Worm (Caenorhabditis elegans) whole organism, late embryonic: ENCODE measurements around the gene rcat-1.

ENCODE experiments used
- C08G9.2 ChIP-seq: sonication (generic microtip); optimal IDR thresholded peaks from 2 replicates; lab custom pipeline; 2016; ENCODE audit warnings: mild to moderate bottlenecking, missing genetic modification characterization, moderate library complexity, missing compliant biosample characterization
- C38D4.7 ChIP-seq: fragments of 200-800 bp; sonication (Bioruptor generic); optimal IDR thresholded peaks from 2 replicates; lab custom pipeline; 2018; ENCODE audit warnings: mild to moderate bottlenecking, missing genetic modification characterization, moderate library complexity, missing compliant biosample characterization
- F13H6.1 ChIP-seq: sonication (generic microtip); optimal IDR thresholded peaks from 2 replicates; lab custom pipeline; 2016; ENCODE audit warnings: missing genetic modification characterization, missing compliant biosample characterization
- K09A11.1 ChIP-seq: sonication (generic microtip); optimal IDR thresholded peaks from 2 replicates; lab custom pipeline; 2017; ENCODE audit warnings: antibody characterized with exemption, mild to moderate bottlenecking, missing genetic modification characterization, missing compliant biosample characterization; ENCODE audit not compliant: insufficient read depth
- Y22D7AL.16 ChIP-seq: sonication (generic microtip); optimal IDR thresholded peaks from 2 replicates; lab custom pipeline; 2016; ENCODE audit warnings: missing genetic modification characterization, missing compliant biosample characterization
- ahr-1 ChIP-seq: sonication (generic microtip); optimal IDR thresholded peaks from 2 replicates; lab custom pipeline; 2016; ENCODE audit warnings: missing genetic modification characterization, missing compliant biosample characterization
- ama-1 ChIP-seq: fragments of 150-350 bp; optimal IDR thresholded peaks from 2 replicates; lab custom pipeline; 2014
- ceh-14 ChIP-seq: sonication (generic microtip); optimal IDR thresholded peaks from 2 replicates; lab custom pipeline; 2016; ENCODE audit warnings: missing genotype, missing genetic modification characterization, missing compliant biosample characterization
- ceh-18 ChIP-seq: sonication (generic microtip); optimal IDR thresholded peaks from 2 replicates; lab custom pipeline; 2016; ENCODE audit warnings: missing genetic modification characterization, missing compliant biosample characterization
- ceh-19 ChIP-seq: fragments of 200-800 bp; sonication (Bioruptor generic); optimal IDR thresholded peaks from 2 replicates; lab custom pipeline; 2018; ENCODE audit warnings: mild to moderate bottlenecking, missing genetic modification characterization, missing compliant biosample characterization
- ceh-2 ChIP-seq: sonication (generic microtip); optimal IDR thresholded peaks from 2 replicates; lab custom pipeline; 2016; ENCODE audit warnings: missing genotype, missing genetic modification characterization, missing compliant biosample characterization
- ceh-22 ChIP-seq: sonication (generic microtip); optimal IDR thresholded peaks from 2 replicates; lab custom pipeline; 2017; ENCODE audit warnings: missing biosample characterization, missing genetic modification characterization
- ceh-24 ChIP-seq: sonication (generic microtip); optimal IDR thresholded peaks from 2 replicates; lab custom pipeline; 2016; ENCODE audit warnings: mild to moderate bottlenecking, missing genetic modification characterization, missing compliant biosample characterization
- ceh-30 ChIP-seq: fragments of 150-350 bp; optimal IDR thresholded peaks from 2 replicates; lab custom pipeline; 2014; ENCODE audit warnings: missing biosample characterization, missing genetic modification characterization
- ceh-31 ChIP-seq: sonication (generic microtip); optimal IDR thresholded peaks from 2 replicates; lab custom pipeline; 2016; ENCODE audit warnings: missing genetic modification characterization, missing compliant biosample characterization
- ceh-34 ChIP-seq: sonication (generic microtip); optimal IDR thresholded peaks from 2 replicates; lab custom pipeline; 2016; ENCODE audit warnings: mild to moderate bottlenecking, missing genetic modification characterization, missing compliant biosample characterization
- ceh-45 ChIP-seq: fragments of 200-800 bp; sonication (Bioruptor generic); IDR thresholded peaks from 2 replicates; pipeline ENCODE4 v1.3.6; 2022; ENCODE audit warnings: missing genetic modification reagents, missing genetic modification characterization, missing compliant biosample characterization
- ceh-48 ChIP-seq: sonication (generic microtip); optimal IDR thresholded peaks from 2 replicates; lab custom pipeline; 2016; ENCODE audit warnings: missing genetic modification characterization, inconsistent platforms, missing compliant biosample characterization
- ceh-9 ChIP-seq: sonication (generic microtip); optimal IDR thresholded peaks from 2 replicates; lab custom pipeline; 2016; ENCODE audit warnings: mild to moderate bottlenecking, missing genetic modification characterization, inconsistent platforms, missing compliant biosample characterization
- che-1 ChIP-seq: sonication (generic microtip); optimal IDR thresholded peaks from 2 replicates; lab custom pipeline; 2016; ENCODE audit warnings: mild to moderate bottlenecking, missing genetic modification characterization, missing compliant biosample characterization
- dve-1 ChIP-seq: sonication (generic microtip); optimal IDR thresholded peaks from 2 replicates; lab custom pipeline; 2017; ENCODE audit warnings: antibody characterized with exemption, mild to moderate bottlenecking, missing genetic modification characterization, missing compliant biosample characterization
- eyg-1 ChIP-seq: sonication (generic microtip); optimal IDR thresholded peaks from 2 replicates; lab custom pipeline; 2016; ENCODE audit warnings: missing genotype, missing genetic modification characterization, missing compliant biosample characterization
- fax-1 ChIP-seq: sonication (generic microtip); optimal IDR thresholded peaks from 2 replicates; lab custom pipeline; 2016; ENCODE audit warnings: missing genotype, missing genetic modification characterization, missing compliant biosample characterization
- fkh-10 ChIP-seq: fragments of 150-350 bp; optimal IDR thresholded peaks from 2 replicates; lab custom pipeline; 2014; ENCODE audit warnings: missing biosample characterization, missing genetic modification reagents, missing genetic modification characterization
- fkh-6 ChIP-seq: sonication (generic microtip); optimal IDR thresholded peaks from 2 replicates; lab custom pipeline; 2016; ENCODE audit warnings: missing genetic modification characterization, missing compliant biosample characterization
- gmeb-2 ChIP-seq: sonication (generic microtip); optimal IDR thresholded peaks from 2 replicates; lab custom pipeline; 2016; ENCODE audit warnings: missing genetic modification characterization, inconsistent platforms, missing compliant biosample characterization
- hlh-13 ChIP-seq: fragments of 200-800 bp; sonication (Bioruptor generic); optimal IDR thresholded peaks from 2 replicates; lab custom pipeline; 2018; ENCODE audit warnings: mild to moderate bottlenecking, missing genetic modification characterization, missing compliant biosample characterization
- hlh-6 ChIP-seq: sonication (generic microtip); optimal IDR thresholded peaks from 2 replicates; lab custom pipeline; 2016; ENCODE audit warnings: missing genotype, missing genetic modification characterization, missing compliant biosample characterization
- madf-2 ChIP-seq: sonication (generic microtip); optimal IDR thresholded peaks from 2 replicates; lab custom pipeline; 2017; ENCODE audit warnings: missing genetic modification characterization, missing compliant biosample characterization
- mec-3 ChIP-seq: sonication (generic microtip); optimal IDR thresholded peaks from 2 replicates; lab custom pipeline; 2016; ENCODE audit warnings: borderline replicate concordance, missing genetic modification characterization, missing compliant biosample characterization
- nfya-1 ChIP-seq: sonication (generic microtip); optimal IDR thresholded peaks from 2 replicates; lab custom pipeline; 2017; ENCODE audit warnings: missing genetic modification characterization, mild to moderate bottlenecking, missing compliant biosample characterization, antibody characterized with exemption, moderate library complexity
- nhr-11 ChIP-seq: fragments of 150-350 bp; optimal IDR thresholded peaks from 2 replicates; lab custom pipeline; 2014; ENCODE audit warnings: missing biosample characterization, missing genetic modification characterization
- nhr-232 ChIP-seq: sonication (generic microtip); optimal IDR thresholded peaks from 2 replicates; lab custom pipeline; 2016; ENCODE audit warnings: missing genetic modification characterization, missing compliant biosample characterization
- odd-2 ChIP-seq: sonication (generic microtip); optimal IDR thresholded peaks from 2 replicates; lab custom pipeline; 2017; ENCODE audit warnings: antibody characterized with exemption, mild to moderate bottlenecking, missing genetic modification characterization, missing compliant biosample characterization
- pag-3 ChIP-seq: sonication (generic microtip); optimal IDR thresholded peaks from 2 replicates; lab custom pipeline; 2016; ENCODE audit warnings: missing compliant biosample characterization, missing genetic modification characterization, borderline replicate concordance
- pat-9 ChIP-seq: fragments of 200-800 bp; sonication (Bioruptor generic); optimal IDR thresholded peaks from 2 replicates; lab custom pipeline; 2018; ENCODE audit warnings: mild to moderate bottlenecking, missing genetic modification characterization, moderate library complexity, missing compliant biosample characterization
- pax-1 ChIP-seq: fragments of 150-350 bp; optimal IDR thresholded peaks from 2 replicates; lab custom pipeline; 2014; ENCODE audit warnings: missing biosample characterization, missing genetic modification characterization
- pha-2 ChIP-seq: sonication (generic microtip); optimal IDR thresholded peaks from 2 replicates; lab custom pipeline; 2017; ENCODE audit warnings: mild to moderate bottlenecking, missing genetic modification characterization, missing compliant biosample characterization
- pha-4 ChIP-seq: fragments of 150-350 bp; optimal IDR thresholded peaks from 2 replicates; lab custom pipeline; 2018; ENCODE audit warnings: missing biosample characterization, missing genetic modification reagents, missing genetic modification characterization
- pqm-1 ChIP-seq: sonication (generic microtip); optimal IDR thresholded peaks from 2 replicates; lab custom pipeline; 2016; ENCODE audit warnings: missing genetic modification characterization, missing compliant biosample characterization
- pros-1 ChIP-seq: fragments of 150-350 bp; optimal IDR thresholded peaks from 2 replicates; lab custom pipeline; 2014; ENCODE audit warnings: missing biosample characterization, missing genetic modification reagents, missing genetic modification characterization
- ref-2 ChIP-seq: sonication (generic microtip); optimal IDR thresholded peaks from 2 replicates; lab custom pipeline; 2016; ENCODE audit warnings: missing genetic modification characterization, missing compliant biosample characterization
- rnt-1 ChIP-seq: sonication (generic microtip); optimal IDR thresholded peaks from 2 replicates; lab custom pipeline; 2016; ENCODE audit warnings: missing genetic modification characterization, missing compliant biosample characterization
- sox-2 ChIP-seq: fragments of 200-800 bp; sonication (Bioruptor generic); IDR thresholded peaks from 2 replicates; pipeline ENCODE4 v1.3.6; 2022; ENCODE audit warnings: missing genetic modification reagents, missing genetic modification characterization, missing compliant biosample characterization
- sox-4 ChIP-seq: sonication (generic microtip); optimal IDR thresholded peaks from 2 replicates; lab custom pipeline; 2017; ENCODE audit warnings: mild to moderate bottlenecking, missing genetic modification characterization, inconsistent platforms, missing compliant biosample characterization
- tbx-2 ChIP-seq: sonication (generic microtip); optimal IDR thresholded peaks from 2 replicates; lab custom pipeline; 2016; ENCODE audit warnings: missing genetic modification characterization, missing compliant biosample characterization
- tbx-7 ChIP-seq: sonication (generic microtip); optimal IDR thresholded peaks from 2 replicates; lab custom pipeline; 2016; ENCODE audit warnings: missing genotype, missing genetic modification characterization, missing compliant biosample characterization
- ttx-3 ChIP-seq: sonication (generic microtip); optimal IDR thresholded peaks from 2 replicates; lab custom pipeline; 2016; ENCODE audit warnings: missing genetic modification reagents, missing genetic modification characterization, missing compliant biosample characterization
- unc-3 ChIP-seq, 2 experiments: fragments of 200-800 bp in 1 of 2; sonication (Bioruptor generic) in 1 of 2; sonication (generic microtip) in 1 of 2; conservative IDR thresholded peaks in 1 of 2; optimal IDR thresholded peaks in 1 of 2; 2 replicates each; pipeline versions ENCODE4 v1.3.6 to Lab custom; 2016 to 2022; ENCODE audit warnings: missing compliant biosample characterization in 2 of 2, missing genetic modification characterization in 2 of 2, missing genetic modification reagents in 1 of 2
- unc-42 ChIP-seq: sonication (generic microtip); optimal IDR thresholded peaks from 2 replicates; lab custom pipeline; 2016; ENCODE audit warnings: missing genotype, missing genetic modification characterization, missing compliant biosample characterization
- unc-55 ChIP-seq: sonication (generic microtip); optimal IDR thresholded peaks from 2 replicates; lab custom pipeline; 2017; ENCODE audit warnings: missing biosample characterization, missing genetic modification reagents, missing genetic modification characterization
- unc-86 ChIP-seq: sonication (generic microtip); optimal IDR thresholded peaks from 2 replicates; lab custom pipeline; 2016; ENCODE audit warnings: missing genetic modification characterization, missing compliant biosample characterization
- ztf-16 ChIP-seq: sonication (generic microtip); optimal IDR thresholded peaks from 2 replicates; lab custom pipeline; 2017; ENCODE audit warnings: missing genetic modification characterization, missing compliant biosample characterization

Gene rcat-1

DNA sequence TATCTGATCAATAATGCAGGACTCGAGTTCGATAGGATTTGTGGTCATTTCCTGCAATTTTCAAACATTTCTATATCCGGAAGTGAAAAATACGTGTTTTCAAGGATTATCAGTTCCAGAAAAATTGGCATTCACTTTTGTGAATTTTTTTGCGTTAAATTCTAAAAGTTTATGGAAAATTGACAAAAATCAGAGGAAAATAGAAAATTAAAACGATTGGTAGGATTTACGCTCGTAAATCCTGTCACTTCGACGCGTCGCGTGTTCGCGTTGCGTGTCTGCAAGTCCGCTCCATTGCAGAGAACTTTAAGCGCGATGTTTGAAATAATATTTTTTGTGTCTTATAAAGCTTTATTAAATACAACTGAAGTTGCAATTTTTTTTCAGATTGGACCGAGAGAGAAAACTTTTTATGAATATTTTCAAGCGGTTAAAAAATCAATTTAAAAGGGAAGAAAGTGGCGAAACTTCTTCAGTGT, at the start of gene rcat-1:
rcat-1 (minus strand) TSS at position 51 of the 479 bp plus-strand sequence.
- peak; percentile 54 for TF ChIP-seq ceh-31 (tag; lab: Kevin White, UChicago)
- no peak for TF ChIP-seq ceh-22
- TF ChIP-seq ceh-9 (tag; lab: Kevin White, UChicago): no peak
- no peak for TF ChIP-seq ceh-45 (GFP tag; lab: Robert Waterston, UW)
- TF ChIP-seq fkh-6 (tag; lab: Kevin White, UChicago): no peak
- TF ChIP-seq rnt-1: peak; percentile 7
- no peak for TF ChIP-seq K09A11.1 (tag; lab: Kevin White, UChicago)
- peak; percentile 71 for TF ChIP-seq unc-55 (GFP tag; lab: Kevin White, UChicago)
- no peak for TF ChIP-seq ama-1 (lab: Kevin White, UChicago)
- TF ChIP-seq ztf-16 (tag; lab: Kevin White, UChicago): peak; percentile 32
- no peak for TF ChIP-seq Y22D7AL.16 (tag; lab: Kevin White, UChicago)
- no peak for TF ChIP-seq C08G9.2 (tag; lab: Kevin White, UChicago)
- TF ChIP-seq ref-2 (tag; lab: Kevin White, UChicago): no peak
- TF ChIP-seq che-1 (tag; lab: Kevin White, UChicago): no peak
- peak; percentile 67 for TF ChIP-seq unc-42
- TF ChIP-seq ttx-3 (tag; lab: Kevin White, UChicago): no peak
- TF ChIP-seq tbx-7 (tag; lab: Kevin White, UChicago): no peak
- no peak for TF ChIP-seq pros-1
- peak; percentile 64 for TF ChIP-seq pax-1 (tag; lab: Kevin White, UChicago)
- no peak for TF ChIP-seq mec-3 (tag; lab: Kevin White, UChicago)
- TF ChIP-seq nhr-232: no peak
- TF ChIP-seq dve-1: peak; percentile 77
- no peak for TF ChIP-seq ceh-19 (GFP tag; lab: Kevin White, UChicago)
- no peak for TF ChIP-seq nhr-11 (tag; lab: Kevin White, UChicago)
- TF ChIP-seq fax-1 (tag; lab: Kevin White, UChicago): no peak
- TF ChIP-seq F13H6.1 (tag; lab: Kevin White, UChicago): no peak
- TF ChIP-seq ceh-18 (tag; lab: Kevin White, UChicago): peak; percentile 23
- no peak for TF ChIP-seq ceh-24 (tag; lab: Kevin White, UChicago)
- no peak for TF ChIP-seq pag-3 (tag; lab: Kevin White, UChicago)
- no peak for TF ChIP-seq unc-3 (GFP tag; conservative IDR thresholded peaks at IDR 0.05; lab: Robert Waterston, UW)
- TF ChIP-seq unc-3 (tag; optimal IDR thresholded peaks at IDR 0.05; lab: Kevin White, UChicago): no peak
- no peak for TF ChIP-seq ceh-2 (tag; lab: Kevin White, UChicago)
- no peak for TF ChIP-seq pha-4 (tag; lab: Kevin White, UChicago)
- TF ChIP-seq sox-4 (tag; lab: Kevin White, UChicago): no peak
- no peak for TF ChIP-seq hlh-13 (GFP tag; lab: Kevin White, UChicago)
- TF ChIP-seq ahr-1 (tag; lab: Kevin White, UChicago): no peak
- no peak for TF ChIP-seq pat-9
- TF ChIP-seq nfya-1: peak; percentile 74
- TF ChIP-seq madf-2 (tag; lab: Kevin White, UChicago): no peak
- TF ChIP-seq sox-2 (GFP tag; lab: Robert Waterston, UW): no peak
- no peak for TF ChIP-seq hlh-6 (tag; lab: Kevin White, UChicago)
- no peak for TF ChIP-seq ceh-30
- no peak for TF ChIP-seq gmeb-2
- no peak for TF ChIP-seq ceh-14
- no peak for TF ChIP-seq fkh-10 (GFP tag; lab: Kevin White, UChicago)
- TF ChIP-seq pha-2 (tag; lab: Kevin White, UChicago): no peak
- TF ChIP-seq ceh-34 (tag; lab: Kevin White, UChicago): peak; percentile 48
- TF ChIP-seq ceh-48 (tag; lab: Kevin White, UChicago): no peak
- TF ChIP-seq eyg-1: no peak
- no peak for TF ChIP-seq C38D4.7 (GFP tag; lab: Kevin White, UChicago)
- TF ChIP-seq pqm-1 (tag; lab: Kevin White, UChicago): no peak
- TF ChIP-seq tbx-2 (tag; lab: Kevin White, UChicago): peak; percentile 31
- TF ChIP-seq unc-86: no peak
- TF ChIP-seq odd-2: no peak
